Worm (Caenorhabditis elegans): ENCODE data around the gene pfd-5.

Gene pfd-5

ce11 chrIII:7166664-7167567 lies 31.8 kb downstream of the pfd-5 start (continued):
- TF ChIP-seq lin-13 (GFP tag; optimal IDR thresholded peaks at IDR 0.05) (no peak), daf-16 (GFP tag; optimal IDR thresholded peaks at IDR 0.05) (no peak), daf-16 (tag; optimal IDR thresholded peaks at IDR 0.05) (peak; percentile 74), daf-8 (GFP tag; IDR thresholded peaks at IDR 0.05) (no peak), F49E8.2 (tag; optimal IDR thresholded peaks at IDR 0.05; ENCODE audit: borderline replicate concordance) (no peak), ztf-7 (tag; optimal IDR thresholded peaks at IDR 0.05) (peak; percentile 5), hif-1 (tag; optimal IDR thresholded peaks at IDR 0.05) (peak in 1 of 2 experiments; percentile 20), nhr-237 (tag; optimal IDR thresholded peaks at IDR 0.05) (no peak), Y75B8A.6 (GFP tag; IDR thresholded peaks at IDR 0.05) (no peak), nhr-48 (tag; optimal IDR thresholded peaks at IDR 0.05) (no peak), set-16 (GFP tag; IDR thresholded peaks at IDR 0.05) (peak; percentile 31), nhr-6 (tag; optimal IDR thresholded peaks at IDR 0.05) (peak; percentile 29), lsy-2 (tag; optimal IDR thresholded peaks at IDR 0.05) (peak in 1 of 2 experiments; percentile 57), sdz-12 (GFP tag; optimal IDR thresholded peaks at IDR 0.05) (no peak), nhr-10 (tag; optimal IDR thresholded peaks at IDR 0.05) (no peak), ceh-44 (GFP tag; IDR thresholded peaks at IDR 0.05) (no peak), nhr-28 (tag; optimal IDR thresholded peaks at IDR 0.05) (peak; percentile 69), tag-97 (GFP tag; IDR thresholded peaks at IDR 0.05) (no peak), zip-11 (GFP tag; IDR thresholded peaks at IDR 0.05) (no peak), vab-7 (GFP tag; IDR thresholded peaks at IDR 0.05) (no peak), Y105C5A.15 (GFP tag; IDR thresholded peaks at IDR 0.05) (no peak), unc-62 (GFP tag; optimal IDR thresholded peaks at IDR 0.05 in 1 of 2) (no peak), unc-62 (tag; optimal IDR thresholded peaks at IDR 0.05) (no peak), F44E2.7 (GFP tag; IDR thresholded peaks at IDR 0.05) (no peak), dmd-8 (GFP tag; IDR thresholded peaks at IDR 0.05) (no peak), arid-1 (GFP tag; conservative IDR thresholded peaks at IDR 0.05) (no peak), cey-2 (tag; optimal IDR thresholded peaks at IDR 0.05; ENCODE audit: borderline replicate concordance, insufficient read depth) (no peak), hmg-1.1 (GFP tag; IDR thresholded peaks at IDR 0.05) (peak; percentile 80), ama-1 (optimal IDR thresholded peaks at IDR 0.05) (peak; percentile 2), mep-1 (tag; optimal IDR thresholded peaks at IDR 0.05) (peak; percentile 76), lir-3 (tag; optimal IDR thresholded peaks at IDR 0.05) (no peak), hlh-30 (tag; optimal IDR thresholded peaks at IDR 0.05; ENCODE audit: insufficient read depth) (peak; percentile 40), nhr-111 (GFP tag; optimal IDR thresholded peaks at IDR 0.05) (no peak), ceh-32 (tag; optimal IDR thresholded peaks at IDR 0.05; ENCODE audit: poor library complexity) (no peak), pha-4 (GFP tag; IDR thresholded peaks at IDR 0.05) (no peak), pha-4 (tag; optimal IDR thresholded peaks at IDR 0.05) (no peak), spr-1 (tag; optimal IDR thresholded peaks at IDR 0.05) (no peak), dpl-1 (GFP tag; optimal IDR thresholded peaks at IDR 0.05) (peak; percentile 2), unc-39 (tag; optimal IDR thresholded peaks at IDR 0.05) (no peak), nhr-102 (tag; optimal IDR thresholded peaks at IDR 0.05) (no peak), lin-38 (GFP tag; IDR thresholded peaks at IDR 0.05) (no peak), zfp-2 (tag; optimal IDR thresholded peaks at IDR 0.05) (no peak), F26F4.8 (GFP tag; conservative IDR thresholded peaks at IDR 0.05) (no peak), T26A8.4 (GFP tag; IDR thresholded peaks at IDR 0.05) (no peak), ceh-82 (tag; optimal IDR thresholded peaks at IDR 0.05) (no peak), dve-1 (tag; optimal IDR thresholded peaks at IDR 0.05; ENCODE audit: insufficient read depth) (peak; percentile 12), daf-19 (GFP tag; conservative IDR thresholded peaks at IDR 0.05) (no peak), nhr-42 (GFP tag; IDR thresholded peaks at IDR 0.05) (no peak), skn-1 (tag; optimal IDR thresholded peaks at IDR 0.05) (no peak), tra-1 (GFP tag; IDR thresholded peaks at IDR 0.05) (no peak), pqm-1 (tag; optimal IDR thresholded peaks at IDR 0.05) (peak; percentile 84)
